Worm (Caenorhabditis elegans): Measurements from ENCODE around the gene C55C3.1.

- TF ChIP-seq T22C8.4 (GFP tag; IDR thresholded peaks at IDR 0.05) (no peak), ztf-29 (GFP tag; IDR thresholded peaks at IDR 0.05) (no peak), flt-1 (GFP tag; IDR thresholded peaks at IDR 0.05) (no peak), ref-1 (GFP tag; conservative IDR thresholded peaks at IDR 0.05) (no peak)
Observed at ce11 chrIV:5666115-5667028, 42.5 kb upstream of the C55C3.1 start.

Measured in whole organism, midembryonic.